Fruit fly (Drosophila melanogaster): ENCODE measurements around the gene nmd.

DNA sequence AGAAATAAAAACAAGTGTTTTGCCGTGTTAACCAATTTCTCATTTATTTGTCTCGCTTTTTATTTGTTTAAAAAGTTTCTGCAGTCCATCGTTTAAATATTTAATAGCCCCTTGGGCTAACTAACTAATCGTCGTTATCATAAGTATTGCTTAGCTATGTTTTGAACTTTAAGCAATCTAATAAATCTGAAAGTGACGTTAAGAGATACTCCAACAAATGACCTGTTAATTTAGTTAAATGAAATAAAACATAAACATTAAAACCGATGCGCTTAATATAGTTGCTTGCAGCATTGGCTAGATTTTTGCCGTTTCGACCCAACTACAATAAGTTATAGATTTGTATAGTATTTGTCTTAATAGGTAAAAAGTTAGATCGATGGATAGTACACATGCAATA is 42.0 kb downstream of the nmd start:
- TF ChIP-seq Hnf4 (GFP tag; optimal IDR thresholded peaks at IDR 0.05) (no peak), sv (GFP tag; optimal IDR thresholded peaks at IDR 0.05) (no peak), rgr (GFP tag; optimal IDR thresholded peaks at IDR 0.05) (no peak), h (GFP tag; optimal IDR thresholded peaks at IDR 0.05) (no peak), Dfd (GFP tag; optimal IDR thresholded peaks at IDR 0.05) (no peak), psq (GFP tag; optimal IDR thresholded peaks at IDR 0.05) (no peak), usp (GFP tag; optimal IDR thresholded peaks at IDR 0.05) (no peak), Jra (GFP tag; optimal IDR thresholded peaks at IDR 0.05) (no peak), dsf (GFP tag; optimal IDR thresholded peaks at IDR 0.05; ENCODE audit: borderline replicate concordance) (no peak), OdsH (GFP tag; optimal IDR thresholded peaks at IDR 0.05) (no peak), woc (GFP tag; optimal IDR thresholded peaks at IDR 0.05) (no peak), Myc (optimal IDR thresholded peaks at IDR 0.05) (no peak), CG9705 (GFP tag; optimal IDR thresholded peaks at IDR 0.05) (no peak), pan (optimal IDR thresholded peaks at IDR 0.05) (no peak)

Measured in whole organism, wandering third instar larva.